Worm (Caenorhabditis elegans) whole organism, early embryonic: ENCODE measurements around the gene qars-1.

ENCODE experiments used
- B0310.2 ChIP-seq: sonication (generic microtip); optimal IDR thresholded peaks from 2 replicates; lab custom pipeline; 2016; ENCODE audit warnings: mild to moderate bottlenecking, missing genetic modification characterization, missing compliant biosample characterization
- F13C5.2 ChIP-seq: sonication (generic microtip); optimal IDR thresholded peaks from 2 replicates; lab custom pipeline; 2017; ENCODE audit warnings: mild to moderate bottlenecking, missing genetic modification characterization, inconsistent platforms, missing compliant biosample characterization
- aly-1 ChIP-seq: sonication (generic microtip); optimal IDR thresholded peaks from 2 replicates; lab custom pipeline; 2016; ENCODE audit warnings: missing genetic modification characterization, missing compliant biosample characterization
- ama-1 ChIP-seq: fragments of 150-350 bp; optimal IDR thresholded peaks from 2 replicates; lab custom pipeline; 2014
- ceh-13 ChIP-seq: fragments of 200-800 bp; sonication (Bioruptor generic); optimal IDR thresholded peaks from 2 replicates; lab custom pipeline; 2018; ENCODE audit warnings: mild to moderate bottlenecking, missing genetic modification characterization, missing compliant biosample characterization
- ceh-36 ChIP-seq: sonication (generic microtip); optimal IDR thresholded peaks from 2 replicates; lab custom pipeline; 2016; ENCODE audit warnings: missing genetic modification characterization, inconsistent platforms, missing compliant biosample characterization
- ets-7 ChIP-seq: sonication (generic microtip); optimal IDR thresholded peaks from 2 replicates; lab custom pipeline; 2016; ENCODE audit warnings: missing genotype, missing genetic modification characterization, missing compliant biosample characterization
- flt-1 ChIP-seq: fragments of 200-800 bp; sonication (Bioruptor generic); IDR thresholded peaks from 2 replicates; pipeline ENCODE4 v1.3.6; 2022; ENCODE audit warnings: missing genetic modification characterization, missing compliant biosample characterization
- hmbx-1 ChIP-seq: sonication (generic microtip); optimal IDR thresholded peaks from 2 replicates; lab custom pipeline; 2016; ENCODE audit warnings: mild to moderate bottlenecking, missing genetic modification characterization, missing compliant biosample characterization
- hmg-4 ChIP-seq: fragments of 200-800 bp; sonication (Bioruptor generic); optimal IDR thresholded peaks from 2 replicates; lab custom pipeline; 2018; ENCODE audit warnings: mild to moderate bottlenecking, missing genetic modification characterization, missing compliant biosample characterization
- hnd-1 ChIP-seq: sonication (generic microtip); optimal IDR thresholded peaks from 2 replicates; lab custom pipeline; 2016; ENCODE audit warnings: missing genetic modification characterization, missing compliant biosample characterization
- pes-1 ChIP-seq: fragments of 200-800 bp; sonication (Bioruptor generic); IDR thresholded peaks from 2 replicates; pipeline ENCODE4 v1.3.6; 2022; ENCODE audit warnings: missing genetic modification reagents, missing genetic modification characterization, missing compliant biosample characterization
- scrt-1 ChIP-seq: fragments of 200-800 bp; sonication (Bioruptor generic); IDR thresholded peaks from 2 replicates; pipeline ENCODE4 v1.3.6; 2022; ENCODE audit warnings: missing genetic modification characterization, missing compliant biosample characterization
- sea-1 ChIP-seq: fragments of 200-800 bp; sonication (Bioruptor generic); conservative IDR thresholded peaks from 2 replicates; pipeline ENCODE4 v1.3.6; 2022; ENCODE audit warnings: missing genetic modification characterization, missing compliant biosample characterization
- tbx-11 ChIP-seq: fragments of 200-800 bp; sonication (Bioruptor generic); IDR thresholded peaks from 2 replicates; pipeline ENCODE4 v1.3.6; 2022; ENCODE audit warnings: missing genetic modification characterization, missing compliant biosample characterization
- tbx-37 ChIP-seq: fragments of 200-800 bp; sonication (Bioruptor generic); conservative IDR thresholded peaks from 2 replicates; pipeline ENCODE4 v1.3.6; 2022; ENCODE audit warnings: missing genetic modification reagents, missing genetic modification characterization, missing compliant biosample characterization
- tra-4 ChIP-seq: sonication (generic microtip); optimal IDR thresholded peaks from 2 replicates; lab custom pipeline; 2017; ENCODE audit warnings: missing genetic modification characterization, missing compliant biosample characterization

qars-1 gene

DNA sequence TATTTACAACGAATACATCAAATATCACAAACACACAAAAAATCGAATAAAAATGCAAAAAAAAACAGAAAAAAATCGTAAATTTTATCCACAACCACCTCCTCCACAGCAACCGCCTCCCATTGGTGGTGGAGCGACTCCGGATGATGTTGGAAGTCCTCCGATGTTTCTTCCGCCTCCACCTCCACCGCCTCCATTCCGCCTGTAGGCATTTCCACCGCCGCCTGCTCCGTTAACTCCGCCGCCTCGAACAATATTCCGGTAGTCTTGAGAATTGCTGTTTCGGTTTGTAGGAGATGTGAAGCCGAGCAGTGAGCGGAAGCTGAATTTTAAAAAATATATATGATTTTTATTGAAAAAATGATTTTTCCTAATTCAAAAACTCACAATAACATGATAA lies 15.4 kb upstream of the qars-1 start:
- no peak for TF ChIP-seq sea-1 (GFP tag; lab: Robert Waterston, UW)
- no peak for TF ChIP-seq hnd-1 (tag; lab: Kevin White, UChicago)
- TF ChIP-seq F13C5.2 (tag; lab: Kevin White, UChicago): no peak
- TF ChIP-seq ceh-13 (GFP tag; lab: Kevin White, UChicago): no peak
- no peak for TF ChIP-seq scrt-1 (GFP tag; lab: Robert Waterston, UW)
- no peak for TF ChIP-seq hmbx-1
- no peak for TF ChIP-seq aly-1
- TF ChIP-seq pes-1 (GFP tag; lab: Robert Waterston, UW): no peak
- TF ChIP-seq flt-1 (GFP tag; lab: Robert Waterston, UW): no peak
- no peak for TF ChIP-seq tbx-11
- no peak for TF ChIP-seq ama-1 (lab: Kevin White, UChicago)

DNA sequence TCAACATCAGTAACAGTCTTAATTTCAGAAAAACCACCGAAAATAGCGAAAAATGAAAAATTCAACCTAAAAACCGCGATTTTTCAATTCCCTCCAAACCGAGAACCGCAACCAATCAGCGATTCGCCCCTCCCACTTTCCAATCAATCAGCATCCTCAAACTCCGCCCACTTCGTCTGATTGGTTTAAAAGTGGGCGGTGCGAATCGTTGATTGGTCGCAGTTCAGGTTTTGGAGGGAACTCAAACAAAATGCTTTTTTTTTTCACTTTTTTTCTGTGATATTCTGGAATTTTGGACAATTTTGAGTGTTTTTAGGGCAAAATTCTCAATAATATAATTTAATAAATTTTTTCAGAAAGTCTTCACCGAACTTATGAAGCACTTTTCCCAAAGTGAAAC lies 14.9 kb upstream of the qars-1 start:
- TF ChIP-seq hmbx-1 (no peak), F13C5.2 (tag; lab: Kevin White, UChicago) (no peak), ets-7 (tag; lab: Kevin White, UChicago) (no peak), tbx-37 (GFP tag; lab: Robert Waterston, UW) (no peak), ceh-36 (tag; lab: Kevin White, UChicago) (no peak), tbx-11 (no peak), tra-4 (tag; lab: Kevin White, UChicago) (no peak), B0310.2 (no peak), ama-1 (lab: Kevin White, UChicago) (no peak), aly-1 (no peak), sea-1 (GFP tag; lab: Robert Waterston, UW) (no peak), ceh-13 (GFP tag; lab: Kevin White, UChicago) (no peak), hnd-1 (tag; lab: Kevin White, UChicago) (no peak), hmg-4 (no peak), flt-1 (GFP tag; lab: Robert Waterston, UW) (no peak), pes-1 (GFP tag; lab: Robert Waterston, UW) (no peak)

DNA sequence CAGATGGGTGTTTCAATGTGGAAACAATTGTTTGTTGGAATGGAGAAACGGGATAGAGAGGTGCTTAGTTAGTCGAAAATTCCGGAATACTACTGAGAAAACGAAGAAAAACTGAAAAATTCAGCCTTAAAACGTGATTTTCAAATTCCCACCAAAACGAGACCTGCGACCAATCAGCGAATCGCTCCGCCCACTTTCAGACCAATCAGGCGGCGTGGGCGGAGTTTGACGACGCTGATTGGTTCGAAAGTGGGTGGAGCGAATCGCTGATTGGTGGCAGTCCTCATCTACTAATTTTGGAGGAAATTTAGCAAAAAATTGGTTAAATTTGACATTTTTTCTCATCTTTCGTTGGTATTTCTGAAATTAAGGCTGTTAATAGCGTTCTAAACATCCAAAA lies 14.4 kb upstream of the qars-1 start:
- no peak for TF ChIP-seq hmbx-1
- no peak for TF ChIP-seq tbx-37 (GFP tag; lab: Robert Waterston, UW)
- TF ChIP-seq ceh-13 (GFP tag; lab: Kevin White, UChicago): no peak
- TF ChIP-seq F13C5.2 (tag; lab: Kevin White, UChicago): no peak

DNA sequence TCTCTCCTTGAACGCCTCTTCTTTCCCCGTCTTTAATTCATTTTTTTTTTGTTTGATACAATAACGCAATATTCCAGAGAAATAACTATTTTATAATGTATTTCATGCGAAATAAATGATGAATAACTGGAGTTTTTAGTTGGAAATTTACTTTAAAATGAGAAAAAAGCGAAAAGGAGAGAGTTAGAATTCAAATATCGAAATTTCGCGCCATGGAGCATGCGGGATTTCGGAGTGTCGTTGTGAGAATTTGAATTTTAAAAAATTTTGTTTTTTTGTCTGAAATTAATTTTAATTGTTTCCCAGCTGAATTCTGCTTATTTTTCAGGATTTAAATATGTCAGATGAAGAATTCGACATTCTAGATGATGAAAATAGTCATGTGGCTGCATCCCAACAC lies 12.4 kb upstream of the qars-1 start, which contains the start of gene fcd-2:
TSS of gene fcd-2 (plus strand) at position 327 of the 400 bp plus-strand sequence.
- TF ChIP-seq ceh-13 (GFP tag; lab: Kevin White, UChicago): no peak
- peak; percentile 46 for TF ChIP-seq F13C5.2 (tag; lab: Kevin White, UChicago)

DNA sequence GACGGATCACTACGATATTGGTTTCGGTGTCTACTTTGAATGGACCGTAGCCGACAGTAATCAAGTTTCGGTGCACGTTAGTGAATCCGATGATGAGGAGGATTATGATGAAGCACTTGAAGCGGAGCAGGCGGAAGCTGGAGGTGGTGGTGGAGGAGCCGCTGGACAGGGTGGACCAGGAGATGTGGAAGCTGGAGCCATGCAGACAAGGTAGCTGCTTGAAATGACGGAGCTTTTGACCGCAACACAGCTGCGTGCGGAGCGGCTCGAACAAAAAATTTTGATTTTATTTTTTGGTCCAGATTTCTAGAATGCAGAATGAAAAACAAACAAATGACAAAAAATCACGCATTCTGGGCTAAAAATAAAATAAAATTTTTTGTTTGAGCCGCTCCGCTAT lies 11.4 kb upstream of the qars-1 start:
- TF ChIP-seq pes-1 (GFP tag; lab: Robert Waterston, UW): no peak
- no peak for TF ChIP-seq ets-7 (tag; lab: Kevin White, UChicago)
- no peak for TF ChIP-seq B0310.2
- TF ChIP-seq tbx-37 (GFP tag; lab: Robert Waterston, UW): no peak
- TF ChIP-seq ama-1 (lab: Kevin White, UChicago): no peak
- no peak for TF ChIP-seq hmbx-1

DNA sequence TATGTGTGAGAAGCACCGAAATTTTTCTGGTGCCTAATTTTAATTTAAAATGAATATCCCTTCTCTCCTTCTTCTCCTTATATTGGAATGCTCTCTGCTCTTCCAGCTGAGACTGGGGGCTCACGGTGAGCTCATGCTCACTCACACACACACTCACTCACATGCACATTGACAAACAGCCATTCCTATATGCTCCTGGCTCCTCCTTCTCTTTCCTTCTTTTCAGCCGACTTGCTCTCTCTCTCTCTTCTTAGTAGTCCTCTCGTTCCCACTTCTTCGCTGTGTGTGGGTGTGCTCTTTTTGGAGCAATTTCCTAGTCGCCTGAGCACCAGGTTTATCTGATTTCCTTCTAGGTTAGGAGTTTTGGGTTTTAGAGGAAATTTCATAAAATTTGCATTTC lies 8.0 kb upstream of the qars-1 start:
- TF ChIP-seq B0310.2 (no peak), hnd-1 (tag; lab: Kevin White, UChicago) (no peak), hmg-4 (no peak), ceh-36 (tag; lab: Kevin White, UChicago) (no peak), ama-1 (lab: Kevin White, UChicago) (no peak), F13C5.2 (tag; lab: Kevin White, UChicago) (no peak), ets-7 (tag; lab: Kevin White, UChicago) (no peak), pes-1 (GFP tag; lab: Robert Waterston, UW) (no peak), tbx-11 (no peak)

DNA sequence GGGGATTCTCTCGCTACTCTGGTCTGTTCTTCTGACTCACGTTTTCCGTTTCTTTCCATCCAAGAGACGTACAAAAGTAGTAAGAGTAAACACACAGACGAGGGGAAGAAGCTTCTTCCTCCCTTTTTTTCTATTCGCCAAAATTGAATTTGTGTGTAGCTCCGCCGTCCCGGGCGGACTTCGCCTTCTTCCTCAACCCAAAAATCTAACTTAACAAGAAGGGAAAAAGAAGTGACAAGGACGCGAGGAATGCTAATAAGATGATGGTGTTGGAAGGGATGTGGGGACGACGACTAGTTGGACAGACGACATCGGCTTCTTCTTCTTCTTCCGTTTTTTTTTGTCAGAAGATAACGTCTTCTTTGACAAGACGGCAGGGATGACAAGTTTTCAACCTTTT lies 4.0 kb upstream of the qars-1 start:
- no peak for TF ChIP-seq hmg-4
- no peak for TF ChIP-seq hmbx-1
- TF ChIP-seq aly-1: no peak
- TF ChIP-seq tbx-37 (GFP tag; lab: Robert Waterston, UW): no peak
- no peak for TF ChIP-seq ceh-36 (tag; lab: Kevin White, UChicago)
- no peak for TF ChIP-seq tbx-11
- TF ChIP-seq hnd-1 (tag; lab: Kevin White, UChicago): no peak
- TF ChIP-seq ceh-13 (GFP tag; lab: Kevin White, UChicago): no peak
- no peak for TF ChIP-seq ama-1 (lab: Kevin White, UChicago)
- no peak for TF ChIP-seq B0310.2
- TF ChIP-seq flt-1 (GFP tag; lab: Robert Waterston, UW): no peak
- TF ChIP-seq tra-4 (tag; lab: Kevin White, UChicago): no peak
- TF ChIP-seq ets-7 (tag; lab: Kevin White, UChicago): no peak
- no peak for TF ChIP-seq sea-1 (GFP tag; lab: Robert Waterston, UW)
- no peak for TF ChIP-seq pes-1 (GFP tag; lab: Robert Waterston, UW)

DNA sequence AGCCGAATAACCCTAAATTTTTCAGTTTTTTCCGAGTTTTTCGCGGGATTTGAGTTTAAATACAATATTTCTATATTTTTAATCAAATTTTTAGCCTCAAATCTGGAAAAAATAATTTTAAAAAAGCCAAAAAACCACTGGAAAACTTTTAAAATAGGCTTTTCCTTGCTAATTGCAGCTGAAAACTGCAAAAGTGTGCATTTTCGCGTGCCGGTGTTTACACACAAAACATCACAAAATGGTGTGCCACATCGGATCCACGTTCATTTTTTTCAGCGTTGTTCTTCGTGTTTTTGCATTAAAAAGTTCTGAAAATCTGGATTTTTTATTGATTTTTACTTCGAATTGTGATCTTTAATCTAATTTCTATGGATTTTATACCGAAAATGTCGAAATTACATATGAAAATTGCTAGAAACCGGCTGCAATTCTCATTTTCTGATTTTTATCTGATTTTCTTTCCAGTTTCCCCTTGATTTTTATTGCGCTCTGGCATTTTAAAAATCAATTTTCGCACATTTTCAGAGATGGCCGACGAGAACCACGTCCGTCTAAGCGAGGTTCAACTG lies 618 bp upstream of the qars-1 start, which contains the start of gene Y41E3.7:
TSS of gene Y41E3.7 (plus strand) at position 519 of the 569 bp plus-strand sequence.
- TF ChIP-seq tra-4 (tag; lab: Kevin White, UChicago) (no peak), hmbx-1 (no peak), ets-7 (tag; lab: Kevin White, UChicago) (no peak), hmg-4 (no peak), B0310.2 (no peak), ceh-36 (tag; lab: Kevin White, UChicago) (no peak), F13C5.2 (tag; lab: Kevin White, UChicago) (no peak), tbx-37 (GFP tag; lab: Robert Waterston, UW) (no peak), ceh-13 (GFP tag; lab: Kevin White, UChicago) (no peak), hnd-1 (tag; lab: Kevin White, UChicago) (no peak), aly-1 (no peak), pes-1 (GFP tag; lab: Robert Waterston, UW) (no peak), ama-1 (lab: Kevin White, UChicago) (no peak), tbx-11 (no peak), sea-1 (GFP tag; lab: Robert Waterston, UW) (no peak)
